Fruit fly (Drosophila melanogaster) whole organism, prepupa: ENCODE measurements around the gene CG3386.

ENCODE experiments used
- Blimp-1 ChIP-seq: fragments of 200-800 bp; sonication (Bioruptor generic); optimal IDR thresholded peaks from 3 replicates; lab custom pipeline; 2017; ENCODE audit warnings: missing biosample characterization, missing genetic modification characterization, mild to moderate bottlenecking, moderate library complexity, missing genetic modification reagents
- CG10631 ChIP-seq: fragments of 200-800 bp; sonication (Bioruptor generic); optimal IDR thresholded peaks from 2 replicates; lab custom pipeline; 2016; ENCODE audit warnings: missing biosample characterization, missing genetic modification characterization
- CG11762 ChIP-seq: fragments of 200-800 bp; sonication (Bioruptor generic); optimal IDR thresholded peaks from 3 replicates; lab custom pipeline; 2016; ENCODE audit warnings: missing biosample characterization, missing genetic modification characterization; ENCODE audit not compliant: insufficient read depth
- CG11902 ChIP-seq: fragments of 200-800 bp; sonication (Bioruptor generic); optimal IDR thresholded peaks from 3 replicates; lab custom pipeline; 2016; ENCODE audit warnings: missing biosample characterization, missing genetic modification characterization
- CG1621 ChIP-seq: fragments of 200-800 bp; sonication (Bioruptor generic); optimal IDR thresholded peaks from 3 replicates; lab custom pipeline; 2018; ENCODE audit warnings: missing biosample characterization, mild to moderate bottlenecking, missing genetic modification characterization
- CG16779 ChIP-seq: fragments of 200-800 bp; sonication (Bioruptor generic); optimal IDR thresholded peaks from 3 replicates; lab custom pipeline; 2017; ENCODE audit warnings: missing biosample characterization, mild to moderate bottlenecking, missing genetic modification characterization
- CG3032 ChIP-seq: fragments of 200-800 bp; optimal IDR thresholded peaks from 2 replicates; lab custom pipeline; 2019; ENCODE audit warnings: missing biosample characterization, mild to moderate bottlenecking, missing genetic modification characterization, moderate library complexity
- CG32006 ChIP-seq: fragments of 200-800 bp; sonication (Bioruptor generic); optimal IDR thresholded peaks from 3 replicates; lab custom pipeline; 2017; ENCODE audit warnings: missing biosample characterization, mild to moderate bottlenecking, missing genetic modification characterization
- CG3919 ChIP-seq: fragments of 200-800 bp; sonication (Bioruptor generic); optimal IDR thresholded peaks from 3 replicates; lab custom pipeline; 2016; ENCODE audit warnings: missing biosample characterization, missing genetic modification characterization
- CG6163 ChIP-seq: fragments of 200-800 bp; sonication (Bioruptor generic); IDR thresholded peaks from 3 replicates; pipeline ENCODE4 v1.3.6; 2022; ENCODE audit warnings: missing biosample characterization, missing genetic modification characterization
- CG6792 ChIP-seq: fragments of 200-800 bp; sonication (Bioruptor generic); optimal IDR thresholded peaks from 3 replicates; lab custom pipeline; 2016; ENCODE audit warnings: missing biosample characterization, missing genetic modification characterization
- CG6808 ChIP-seq: fragments of 200-800 bp; sonication (Bioruptor generic); optimal IDR thresholded peaks from 3 replicates; lab custom pipeline; 2017; ENCODE audit warnings: missing biosample characterization, missing genetic modification characterization, mild to moderate bottlenecking, moderate library complexity, missing genetic modification reagents
- CG6854 ChIP-seq: fragments of 200-800 bp; sonication (Bioruptor generic); optimal IDR thresholded peaks from 2 replicates; lab custom pipeline; 2017; ENCODE audit warnings: missing biosample characterization, mild to moderate bottlenecking, missing genetic modification characterization
- CG7368 ChIP-seq: fragments of 200-800 bp; sonication (Bioruptor generic); optimal IDR thresholded peaks from 3 replicates; lab custom pipeline; 2016; ENCODE audit warnings: missing biosample characterization, missing genetic modification characterization
- CG8119 ChIP-seq: fragments of 200-800 bp; sonication (Bioruptor generic); IDR thresholded peaks from 3 replicates; pipeline ENCODE4 v1.3.6; 2022; ENCODE audit warnings: missing biosample characterization, missing genetic modification characterization
- CG8632 ChIP-seq: fragments of 200-800 bp; sonication (Bioruptor generic); optimal IDR thresholded peaks from 3 replicates; lab custom pipeline; 2016; ENCODE audit warnings: missing biosample characterization, missing genetic modification characterization
- CG9139 ChIP-seq: fragments of 200-800 bp; sonication (Bioruptor generic); optimal IDR thresholded peaks from 3 replicates; lab custom pipeline; 2017; ENCODE audit warnings: missing biosample characterization, mild to moderate bottlenecking, missing genetic modification characterization
- Eip75B ChIP-seq: fragments of 200-800 bp; sonication (Bioruptor generic); optimal IDR thresholded peaks from 3 replicates; lab custom pipeline; 2016; ENCODE audit warnings: missing biosample characterization, missing genetic modification characterization
- Eip78C ChIP-seq: fragments of 200-800 bp; sonication (Bioruptor generic); peaks from one replicate; lab custom pipeline; 2016; ENCODE audit warnings: missing biosample characterization, missing genetic modification characterization
- Eip93F ChIP-seq: fragments of 200-800 bp; sonication (Bioruptor generic); optimal IDR thresholded peaks from 2 replicates; lab custom pipeline; 2016; ENCODE audit warnings: missing biosample characterization, mild to moderate bottlenecking, missing genetic modification characterization
- Ets96B ChIP-seq: fragments of 200-800 bp; optimal IDR thresholded peaks from 2 replicates; lab custom pipeline; 2019; ENCODE audit warnings: missing biosample characterization, mild to moderate bottlenecking, missing genetic modification characterization, moderate library complexity
- Gug ChIP-seq: fragments of 200-800 bp; sonication (Bioruptor generic); IDR thresholded peaks from 2 replicates; pipeline ENCODE4 v1.3.6; 2022; ENCODE audit warnings: missing biosample characterization, missing genetic modification characterization
- Hr39 ChIP-seq: fragments of 200-800 bp; sonication (Bioruptor generic); optimal IDR thresholded peaks from 2 replicates; lab custom pipeline; 2016; ENCODE audit warnings: missing biosample characterization, missing genetic modification characterization
- Hr4 ChIP-seq: fragments of 200-800 bp; sonication (Bioruptor generic); optimal IDR thresholded peaks from 3 replicates; lab custom pipeline; 2016; ENCODE audit warnings: missing biosample characterization, missing genetic modification characterization
- Lpt ChIP-seq: fragments of 200-800 bp; sonication (Bioruptor generic); optimal IDR thresholded peaks from 3 replicates; lab custom pipeline; 2016; ENCODE audit warnings: missing biosample characterization, missing genetic modification characterization
- Met ChIP-seq: fragments of 200-800 bp; sonication (Bioruptor generic); optimal IDR thresholded peaks from 3 replicates; lab custom pipeline; 2016; ENCODE audit warnings: missing biosample characterization, missing genetic modification characterization
- OdsH ChIP-seq: fragments of 200-800 bp; sonication (Bioruptor generic); optimal IDR thresholded peaks from 3 replicates; lab custom pipeline; 2016; ENCODE audit warnings: missing biosample characterization, missing genetic modification characterization
- Smox ChIP-seq: fragments of 200-800 bp; sonication (Bioruptor generic); optimal IDR thresholded peaks from 3 replicates; lab custom pipeline; 2016; ENCODE audit warnings: missing biosample characterization, missing genetic modification characterization
- Sox102F ChIP-seq: fragments of 200-800 bp; sonication (Bioruptor generic); optimal IDR thresholded peaks from 2 replicates; lab custom pipeline; 2016; ENCODE audit warnings: missing biosample characterization, mild to moderate bottlenecking, missing genetic modification characterization
- Sox14 ChIP-seq: fragments of 200-800 bp; sonication (Bioruptor generic); optimal IDR thresholded peaks from 3 replicates; lab custom pipeline; 2016; ENCODE audit warnings: missing biosample characterization, missing genetic modification characterization
- Sox15 ChIP-seq: fragments of 200-800 bp; sonication (Bioruptor generic); optimal IDR thresholded peaks from 3 replicates; lab custom pipeline; 2016; ENCODE audit warnings: missing biosample characterization, missing genetic modification characterization
- achi ChIP-seq: fragments of 200-800 bp; sonication (Bioruptor generic); optimal IDR thresholded peaks from 3 replicates; lab custom pipeline; 2016; ENCODE audit warnings: missing biosample characterization, missing genetic modification characterization
- cyc ChIP-seq: fragments of 200-800 bp; sonication (Bioruptor generic); optimal IDR thresholded peaks from 3 replicates; lab custom pipeline; 2016; ENCODE audit warnings: missing biosample characterization, missing genetic modification characterization
- dac ChIP-seq: fragments of 200-800 bp; sonication (Bioruptor generic); optimal IDR thresholded peaks from 2 replicates; lab custom pipeline; 2017; ENCODE audit warnings: missing biosample characterization, mild to moderate bottlenecking, missing genetic modification characterization
- eg ChIP-seq: fragments of 200-800 bp; sonication (Bioruptor generic); IDR thresholded peaks from 3 replicates; pipeline ENCODE4 v1.3.6; 2022; ENCODE audit warnings: missing biosample characterization, missing genetic modification characterization
- fd59A ChIP-seq: fragments of 200-800 bp; sonication (Bioruptor generic); optimal IDR thresholded peaks from 2 replicates; lab custom pipeline; 2017; ENCODE audit warnings: missing biosample characterization, mild to moderate bottlenecking, missing genetic modification characterization, missing genetic modification reagents
- fd85E ChIP-seq: fragments of 200-800 bp; sonication (Bioruptor generic); optimal IDR thresholded peaks from 3 replicates; lab custom pipeline; 2016; ENCODE audit warnings: missing biosample characterization, missing genetic modification characterization
- fkh ChIP-seq: fragments of 200-800 bp; sonication (Bioruptor generic); optimal IDR thresholded peaks from 3 replicates; lab custom pipeline; 2017; ENCODE audit warnings: missing biosample characterization, mild to moderate bottlenecking, missing genetic modification characterization, moderate library complexity
- net ChIP-seq: fragments of 200-800 bp; sonication (Bioruptor generic); optimal IDR thresholded peaks from 3 replicates; lab custom pipeline; 2016; ENCODE audit warnings: missing biosample characterization, missing genetic modification characterization
- salr ChIP-seq, 2 experiments: fragments of 200-800 bp; sonication (Bioruptor generic); optimal IDR thresholded peaks; 3 replicates each; lab custom pipeline; 2016 to 2018; ENCODE audit warnings: missing biosample characterization in 2 of 2, missing genetic modification characterization in 2 of 2, mild to moderate bottlenecking in 1 of 2
- spab ChIP-seq: fragments of 200-800 bp; sonication (Bioruptor generic); optimal IDR thresholded peaks from 2 replicates; lab custom pipeline; 2017; ENCODE audit warnings: missing biosample characterization, mild to moderate bottlenecking, missing genetic modification characterization, missing genetic modification reagents
- ss ChIP-seq, 2 experiments: fragments of 200-800 bp; sonication (Bioruptor generic); optimal IDR thresholded peaks; 2 replicates in 1 of 2; 3 replicates in 1 of 2; lab custom pipeline; 2017 to 2018; ENCODE audit warnings: mild to moderate bottlenecking in 2 of 2, missing biosample characterization in 2 of 2, missing genetic modification characterization in 2 of 2, moderate library complexity in 1 of 2
- svp ChIP-seq: fragments of 200-800 bp; sonication (Bioruptor generic); peaks from one replicate; lab custom pipeline; 2016; ENCODE audit warnings: missing biosample characterization, missing genetic modification characterization
- topi ChIP-seq: fragments of 200-800 bp; sonication (Bioruptor generic); optimal IDR thresholded peaks from 3 replicates; lab custom pipeline; 2016; ENCODE audit warnings: missing biosample characterization, missing genetic modification characterization
- vri ChIP-seq: fragments of 200-800 bp; sonication (Bioruptor generic); optimal IDR thresholded peaks from 3 replicates; lab custom pipeline; 2016; ENCODE audit warnings: missing biosample characterization, mild to moderate bottlenecking, missing genetic modification characterization

CG3386 gene

dm6 chr3L:707992-708489 is 25.8 kb upstream of the CG3386 start, which contains the start of gene CG13895 (continued):
- no peak for TF ChIP-seq CG8632 (GFP tag; lab: Kevin White, UChicago)
- peak; percentile 21 to 26 for TF ChIP-seq ss (GFP tag; optimal IDR thresholded peaks at IDR 0.05; lab: Kevin White, UChicago)
- TF ChIP-seq CG16779 (tag; lab: Kevin White, UChicago), result no peak
- no peak for TF ChIP-seq CG7368 (GFP tag; lab: Kevin White, UChicago)
- no peak for TF ChIP-seq CG32006 (GFP tag; lab: Kevin White, UChicago)
- no peak for TF ChIP-seq CG6792 (GFP tag; lab: Kevin White, UChicago)
- TF ChIP-seq net (GFP tag; lab: Kevin White, UChicago), result no peak
- TF ChIP-seq Eip78C, result peak; percentile 70
- peak; percentile 20; the same call in 1 of the 3 replicates for TF ChIP-seq CG8119
- TF ChIP-seq Met (GFP tag; lab: Kevin White, UChicago), result peak; percentile 19
- no peak for TF ChIP-seq CG9139 (GFP tag; lab: Kevin White, UChicago)
- peak; percentile 45 for TF ChIP-seq CG6808
- no peak for TF ChIP-seq CG6163 (GFP tag; lab: Robert Waterston, UW)
- TF ChIP-seq Lpt (GFP tag; lab: Kevin White, UChicago), result no peak
- TF ChIP-seq topi (GFP tag; lab: Kevin White, UChicago), result no peak
- TF ChIP-seq Ets96B (tag; lab: Kevin White, UChicago), result no peak
- no peak for TF ChIP-seq svp (GFP tag; lab: Kevin White, UChicago)
- no peak for TF ChIP-seq Hr39 (GFP tag; lab: Kevin White, UChicago)
- no peak for TF ChIP-seq fd85E (GFP tag; lab: Kevin White, UChicago)
- peak; percentile 39 for TF ChIP-seq fkh (GFP tag; lab: Kevin White, UChicago)
- no peak for TF ChIP-seq achi (GFP tag; lab: Kevin White, UChicago)
- no peak for TF ChIP-seq Hr4 (GFP tag; lab: Kevin White, UChicago)
- TF ChIP-seq CG3919 (GFP tag; lab: Kevin White, UChicago), result no peak
- no peak for TF ChIP-seq OdsH (GFP tag; lab: Kevin White, UChicago)
- TF ChIP-seq Eip75B, result no peak
- no peak for TF ChIP-seq CG11762 (GFP tag; lab: Kevin White, UChicago)
- no peak for TF ChIP-seq salr (GFP tag; optimal IDR thresholded peaks at IDR 0.05; lab: Kevin White, UChicago)

dm6 chr3L:704661-705543 is 22.6 kb upstream of the CG3386 start:
- TF ChIP-seq Sox102F (no peak), CG11762 (GFP tag; lab: Kevin White, UChicago) (peak; percentile 17), ss (GFP tag; optimal IDR thresholded peaks at IDR 0.05; lab: Kevin White, UChicago) (peak in 1 of 2 experiments; percentile 19), Sox14 (GFP tag; lab: Kevin White, UChicago) (no peak), OdsH (GFP tag; lab: Kevin White, UChicago) (peak; percentile 46), CG32006 (GFP tag; lab: Kevin White, UChicago) (peak; percentile 50), CG7368 (GFP tag; lab: Kevin White, UChicago) (peak; percentile 5), Blimp-1 (GFP tag; lab: Kevin White, UChicago) (no peak), CG11902 (no peak), CG8632 (GFP tag; lab: Kevin White, UChicago) (peak; percentile 33), Eip93F (no peak), CG6808 (peak; percentile 51), CG6163 (GFP tag; lab: Robert Waterston, UW) (peak; percentile 63; the same call in 2 of the 3 replicates), eg (GFP tag; lab: Robert Waterston, UW) (peak; percentile 70; the same call in 2 of the 3 replicates), spab (GFP tag; lab: Kevin White, UChicago) (peak; percentile 44), cyc (GFP tag; lab: Kevin White, UChicago) (peak; percentile 25), vri (GFP tag; lab: Kevin White, UChicago) (no peak), CG6854 (GFP tag; lab: Kevin White, UChicago) (no peak), Sox15 (no peak), Smox (peak; percentile 35), Gug (GFP tag; lab: Robert Waterston, UW) (peak; percentile 37; the same call in 1 of the 2 replicates), CG3032 (peak; percentile 53), CG10631 (GFP tag; lab: Kevin White, UChicago) (peak; percentile 17), fd59A (GFP tag; lab: Kevin White, UChicago) (peak; percentile 19), Met (GFP tag; lab: Kevin White, UChicago) (peak; percentile 25), Ets96B (tag; lab: Kevin White, UChicago) (peak; percentile 59), CG8119 (peak; percentile 48; the same call in 2 of the 3 replicates), dac (GFP tag; lab: Kevin White, UChicago) (no peak), CG1621 (peak; percentile 34), CG3919 (GFP tag; lab: Kevin White, UChicago) (peak; percentile 42), Eip75B (peak; percentile 20), topi (GFP tag; lab: Kevin White, UChicago) (peak; percentile 10)
